Fruit fly (Drosophila melanogaster) whole organism: Measurements from ENCODE around the gene Qtzl.

Experiments used
- CG8478 ChIP-seq: fragments of >200 bp; optimal IDR thresholded peaks from 2 replicates; lab custom pipeline; 2018; ENCODE audit warnings: inconsistent platforms
- Dll ChIP-seq: fragments of >200 bp; optimal IDR thresholded peaks from 2 replicates; lab custom pipeline; 2017
- pan ChIP-seq: fragments of >200 bp; optimal IDR thresholded peaks from 2 replicates; lab custom pipeline; 2017
- psq ChIP-seq: fragments of >200 bp; optimal IDR thresholded peaks from 2 replicates; lab custom pipeline; 2017

- TF ChIP-seq psq (no peak), CG8478 (no peak), Dll (lab: Kevin White, UChicago) (no peak), pan (no peak)
Observed at dm6 chr2L:12028808-12029207, 33.3 kb downstream of the Qtzl start.
